Worm (Caenorhabditis elegans) whole organism, mixed stage, embryonic: ENCODE measurements around the gene wrn-1.

Experiments used
- nhr-2 ChIP-seq: fragments of 150-350 bp; optimal IDR thresholded peaks from 2 replicates; lab custom pipeline; 2014; ENCODE audit warnings: missing biosample characterization, missing genetic modification characterization

Gene wrn-1

ce11 chrII:6608626-6609025 is 53.8 kb downstream of the wrn-1 start:
- no peak for TF ChIP-seq nhr-2 (tag; lab: Kevin White, UChicago)
